Worm (Caenorhabditis elegans) whole organism, young adult: Measurements from ENCODE around the gene K01H12.4.
A peak's percentile ranks its signal among the peaks of the same experiment; 100 is the strongest.

Experiments
- F22D6.2 ChIP-seq: sonication (generic microtip); optimal IDR thresholded peaks from 2 replicates; lab custom pipeline; 2016; ENCODE audit warnings: mild to moderate bottlenecking, missing genetic modification characterization, missing compliant biosample characterization
- F39B2.1 ChIP-seq: fragments of 200-800 bp; sonication (Bioruptor generic); IDR thresholded peaks from 2 replicates; pipeline ENCODE4 v1.3.6; 2022; ENCODE audit warnings: missing genetic modification reagents, missing genetic modification characterization, missing compliant biosample characterization
- F52B5.7 ChIP-seq: sonication (generic microtip); optimal IDR thresholded peaks from 2 replicates; lab custom pipeline; 2016; ENCODE audit warnings: mild to moderate bottlenecking, missing genetic modification characterization, missing compliant biosample characterization
- K11D2.4 ChIP-seq: fragments of 200-800 bp; sonication (Bioruptor generic); IDR thresholded peaks from 2 replicates; pipeline ENCODE4 v1.3.6; 2022; ENCODE audit warnings: missing genetic modification reagents, missing genetic modification characterization, missing compliant biosample characterization
- Y53F4B.3 ChIP-seq: fragments of 200-800 bp; sonication (Bioruptor generic); IDR thresholded peaks from 2 replicates; pipeline ENCODE4 v1.3.6; 2022; ENCODE audit warnings: missing genetic modification reagents, missing genetic modification characterization, missing compliant biosample characterization
- Y53G8AR.9 ChIP-seq: fragments of 200-800 bp; sonication (Bioruptor generic); conservative IDR thresholded peaks from 2 replicates; pipeline ENCODE4 v1.3.6; 2022; ENCODE audit warnings: missing genetic modification reagents, missing genetic modification characterization, missing compliant biosample characterization
- Y56A3A.18 ChIP-seq: fragments of 200-800 bp; sonication (Bioruptor generic); IDR thresholded peaks from 2 replicates; pipeline ENCODE4 v1.3.6; 2022; ENCODE audit warnings: missing genetic modification reagents, missing genetic modification characterization, missing compliant biosample characterization
- Y95B8A.8 ChIP-seq: fragments of 200-800 bp; sonication (Bioruptor generic); IDR thresholded peaks from 2 replicates; pipeline ENCODE4 v1.3.6; 2022; ENCODE audit warnings: missing genetic modification reagents, missing genetic modification characterization, missing compliant biosample characterization
- ZK185.1 ChIP-seq: sonication (generic microtip); optimal IDR thresholded peaks from 2 replicates; lab custom pipeline; 2016; ENCODE audit warnings: mild to moderate bottlenecking, missing genetic modification characterization, missing compliant biosample characterization; ENCODE audit not compliant: poor library complexity, severe bottlenecking
- ama-1 ChIP-seq, 3 experiments: fragments of 150-350 bp in 1 of 3; sonication (generic microtip) in 2 of 3; optimal IDR thresholded peaks; 2 replicates each; lab custom pipeline; 2014 to 2018; ENCODE audit warnings: missing biosample characterization in 2 of 3, missing genetic modification characterization in 2 of 3, missing genetic modification reagents in 2 of 3
- aptf-2 ChIP-seq: fragments of 200-800 bp; sonication (Bioruptor generic); conservative IDR thresholded peaks from 2 replicates; pipeline ENCODE4 v1.3.6; 2022; ENCODE audit warnings: missing genetic modification reagents, missing genetic modification characterization, missing compliant biosample characterization
- athp-1 ChIP-seq: sonication (generic microtip); optimal IDR thresholded peaks from 2 replicates; lab custom pipeline; 2017; ENCODE audit warnings: mild to moderate bottlenecking, missing genetic modification characterization, missing compliant biosample characterization
- bed-2 ChIP-seq: fragments of 200-800 bp; sonication (Bioruptor generic); IDR thresholded peaks from 2 replicates; pipeline ENCODE4 v1.3.6; 2022; ENCODE audit warnings: missing genetic modification reagents, missing genetic modification characterization, missing compliant biosample characterization
- ccch-3 ChIP-seq: fragments of 200-800 bp; sonication (Bioruptor generic); optimal IDR thresholded peaks from 2 replicates; lab custom pipeline; 2018; ENCODE audit warnings: mild to moderate bottlenecking, missing genetic modification characterization, missing compliant biosample characterization
- ceh-27 ChIP-seq: fragments of 200-800 bp; sonication (Bioruptor generic); optimal IDR thresholded peaks from 2 replicates; lab custom pipeline; 2018; ENCODE audit warnings: mild to moderate bottlenecking, missing genetic modification characterization, moderate library complexity, missing compliant biosample characterization
- ceh-40 ChIP-seq: fragments of 200-800 bp; sonication (Bioruptor generic); IDR thresholded peaks from 2 replicates; pipeline ENCODE4 v1.3.6; 2022; ENCODE audit warnings: missing genetic modification characterization, missing compliant biosample characterization
- ceh-91 ChIP-seq: fragments of 200-800 bp; sonication (Bioruptor generic); IDR thresholded peaks from 2 replicates; pipeline ENCODE4 v1.3.6; 2022; ENCODE audit warnings: missing genetic modification reagents, missing genetic modification characterization, missing compliant biosample characterization
- chd-7 ChIP-seq: sonication (generic microtip); optimal IDR thresholded peaks from 2 replicates; lab custom pipeline; 2016; ENCODE audit warnings: mild to moderate bottlenecking, missing genetic modification characterization, moderate library complexity, missing compliant biosample characterization
- dpff-1 ChIP-seq: sonication (generic microtip); optimal IDR thresholded peaks from 2 replicates; lab custom pipeline; 2017; ENCODE audit warnings: mild to moderate bottlenecking, missing genetic modification characterization, missing compliant biosample characterization
- dpl-1 ChIP-seq: fragments of 150-350 bp; optimal IDR thresholded peaks from 2 replicates; lab custom pipeline; 2014; ENCODE audit warnings: missing biosample characterization, missing genetic modification reagents, missing genetic modification characterization
- egrh-3 ChIP-seq: fragments of 200-800 bp; sonication (Bioruptor generic); IDR thresholded peaks from 2 replicates; pipeline ENCODE4 v1.3.6; 2022; ENCODE audit warnings: missing genetic modification reagents, missing genetic modification characterization, missing compliant biosample characterization
- gei-17 ChIP-seq: fragments of 200-800 bp; sonication (Bioruptor generic); optimal IDR thresholded peaks from 2 replicates; lab custom pipeline; 2018; ENCODE audit warnings: mild to moderate bottlenecking, missing genetic modification characterization, missing compliant biosample characterization
- hrde-1 ChIP-seq: sonication (generic microtip); optimal IDR thresholded peaks from 2 replicates; lab custom pipeline; 2016; ENCODE audit warnings: missing genetic modification characterization, mild to moderate bottlenecking, missing compliant biosample characterization, moderate library complexity, missing genotype, missing genetic modification reagents, borderline replicate concordance
- lin-35 ChIP-seq, 3 experiments: fragments of 150-350 bp in 2 of 3; sonication (generic microtip) in 1 of 3; optimal IDR thresholded peaks; 2 replicates each; lab custom pipeline; 2014 to 2018; ENCODE audit warnings: missing biosample characterization in 3 of 3, missing genetic modification characterization in 3 of 3, missing genetic modification reagents in 3 of 3
- lin-40 ChIP-seq: sonication (generic microtip); optimal IDR thresholded peaks from 2 replicates; lab custom pipeline; 2016; ENCODE audit warnings: missing genetic modification characterization, mild to moderate bottlenecking, missing compliant biosample characterization, missing genotype, missing genetic modification reagents
- lsl-1 ChIP-seq: fragments of 200-800 bp; sonication (Bioruptor generic); optimal IDR thresholded peaks from 2 replicates; lab custom pipeline; 2018; ENCODE audit warnings: mild to moderate bottlenecking, missing genetic modification characterization, moderate library complexity, missing compliant biosample characterization
- madf-10 ChIP-seq: sonication (generic microtip); optimal IDR thresholded peaks from 2 replicates; lab custom pipeline; 2016; ENCODE audit warnings: mild to moderate bottlenecking, missing genetic modification characterization, missing compliant biosample characterization
- madf-3 ChIP-seq: fragments of 200-800 bp; sonication (Bioruptor generic); IDR thresholded peaks from 2 replicates; pipeline ENCODE4 v1.3.6; 2022; ENCODE audit warnings: missing genetic modification reagents, missing genetic modification characterization, missing compliant biosample characterization
- madf-6 ChIP-seq: fragments of 200-800 bp; sonication (Bioruptor generic); IDR thresholded peaks from 2 replicates; pipeline ENCODE4 v1.3.6; 2022; ENCODE audit warnings: missing genetic modification reagents, missing genetic modification characterization, missing compliant biosample characterization
- madf-8 ChIP-seq: fragments of 200-800 bp; sonication (Bioruptor generic); conservative IDR thresholded peaks from 2 replicates; pipeline ENCODE4 v1.3.6; 2022; ENCODE audit warnings: missing genetic modification reagents, missing genetic modification characterization, missing compliant biosample characterization
- mcd-1 ChIP-seq: fragments of 200-800 bp; sonication (Bioruptor generic); IDR thresholded peaks from 2 replicates; pipeline ENCODE4 v1.3.6; 2022; ENCODE audit warnings: missing genetic modification reagents, missing genetic modification characterization, missing compliant biosample characterization
- nfya-1 ChIP-seq: sonication (generic microtip); optimal IDR thresholded peaks from 2 replicates; lab custom pipeline; 2017; ENCODE audit warnings: antibody characterized with exemption, missing compliant biosample characterization, missing genetic modification characterization, borderline replicate concordance; ENCODE audit not compliant: insufficient read depth
- nfyb-1 ChIP-seq: fragments of 200-800 bp; sonication (Bioruptor generic); IDR thresholded peaks from 2 replicates; pipeline ENCODE4 v1.3.6; 2022; ENCODE audit warnings: missing genetic modification reagents, missing genetic modification characterization, missing compliant biosample characterization
- nhr-120 ChIP-seq: fragments of 200-800 bp; sonication (Bioruptor generic); IDR thresholded peaks from 2 replicates; pipeline ENCODE4 v1.3.6; 2022; ENCODE audit warnings: missing genetic modification characterization, missing compliant biosample characterization
- nhr-27 ChIP-seq: fragments of 200-800 bp; sonication (Bioruptor generic); optimal IDR thresholded peaks from 2 replicates; lab custom pipeline; 2018; ENCODE audit warnings: mild to moderate bottlenecking, missing genetic modification characterization, moderate library complexity, missing compliant biosample characterization
- nhr-90 ChIP-seq: sonication (generic microtip); optimal IDR thresholded peaks from 2 replicates; lab custom pipeline; 2016; ENCODE audit warnings: missing genotype, mild to moderate bottlenecking, missing genetic modification characterization, missing compliant biosample characterization
- pha-4 ChIP-seq: fragments of 150-350 bp; sonication (generic microtip); optimal IDR thresholded peaks from 2 replicates; lab custom pipeline; 2014; ENCODE audit warnings: missing biosample characterization, missing genetic modification reagents, missing genetic modification characterization
- sdz-38 ChIP-seq: sonication (generic microtip); optimal IDR thresholded peaks from 2 replicates; lab custom pipeline; 2016; ENCODE audit warnings: missing genotype, missing genetic modification characterization, missing compliant biosample characterization
- snpc-1.1 ChIP-seq: sonication (generic microtip); optimal IDR thresholded peaks from 2 replicates; lab custom pipeline; 2017; ENCODE audit warnings: missing genetic modification characterization, mild to moderate bottlenecking, missing compliant biosample characterization, antibody characterized with exemption, moderate library complexity, missing genotype, missing genetic modification reagents; ENCODE audit not compliant: insufficient read depth
- somi-1 ChIP-seq: fragments of 200-800 bp; sonication (Bioruptor generic); optimal IDR thresholded peaks from 2 replicates; lab custom pipeline; 2018; ENCODE audit warnings: mild to moderate bottlenecking, missing genetic modification characterization, missing compliant biosample characterization
- tbp1 ChIP-seq: fragments of 200-800 bp; sonication (Bioruptor generic); optimal IDR thresholded peaks from 2 replicates; lab custom pipeline; 2018; ENCODE audit warnings: mild to moderate bottlenecking, missing genetic modification characterization, missing compliant biosample characterization
- tbx-9 ChIP-seq: sonication (generic microtip); optimal IDR thresholded peaks from 2 replicates; lab custom pipeline; 2016; ENCODE audit warnings: borderline replicate concordance, missing genetic modification characterization, inconsistent platforms, missing compliant biosample characterization
- tlf-1 ChIP-seq: fragments of 200-800 bp; sonication (Bioruptor generic); optimal IDR thresholded peaks from 2 replicates; lab custom pipeline; 2018; ENCODE audit warnings: mild to moderate bottlenecking, missing genetic modification characterization, missing compliant biosample characterization
- xnd-1 ChIP-seq: sonication (generic microtip); optimal IDR thresholded peaks from 2 replicates; lab custom pipeline; 2016; ENCODE audit warnings: missing genotype, missing genetic modification reagents, missing genetic modification characterization, missing compliant biosample characterization
- zfh-2 ChIP-seq: fragments of 200-800 bp; sonication (Bioruptor generic); conservative IDR thresholded peaks from 2 replicates; pipeline ENCODE4 v1.3.6; 2022; ENCODE audit warnings: missing genetic modification reagents, missing genetic modification characterization, missing compliant biosample characterization
- ztf-22 ChIP-seq: fragments of 200-800 bp; sonication (Bioruptor generic); optimal IDR thresholded peaks from 2 replicates; lab custom pipeline; 2018; ENCODE audit warnings: mild to moderate bottlenecking, missing genetic modification characterization, moderate library complexity, missing compliant biosample characterization
- ztf-26 ChIP-seq: sonication (generic microtip); optimal IDR thresholded peaks from 2 replicates; lab custom pipeline; 2017; ENCODE audit warnings: missing genetic modification characterization, missing compliant biosample characterization
- ztf-6 ChIP-seq: fragments of 200-800 bp; sonication (Bioruptor generic); IDR thresholded peaks from 2 replicates; pipeline ENCODE4 v1.3.6; 2022; ENCODE audit warnings: missing genetic modification reagents, missing genetic modification characterization, missing compliant biosample characterization

K01H12.4 gene

ce11 chrIV:9739001-9739400 is 26.1 kb downstream of the K01H12.4 start:
- no peak for TF ChIP-seq ztf-6 (GFP tag; lab: Robert Waterston, UW)
- TF ChIP-seq nfya-1 (tag; lab: Kevin White, UChicago) = no peak
- peak; percentile 48 for TF ChIP-seq tbx-9 (tag; lab: Kevin White, UChicago)
- peak; percentile 67; the same call in 1 of the 2 replicates for TF ChIP-seq nfyb-1
- no peak for TF ChIP-seq dpl-1 (GFP tag; lab: Kevin White, UChicago)
- no peak for TF ChIP-seq mcd-1
- TF ChIP-seq xnd-1 (tag; lab: Kevin White, UChicago) = peak; percentile 43
- no peak for TF ChIP-seq nhr-27 (tag; lab: Kevin White, UChicago)
- TF ChIP-seq Y56A3A.18 = no peak
- TF ChIP-seq dpff-1 (tag; lab: Kevin White, UChicago) = no peak
- no peak for TF ChIP-seq lin-40 (tag; lab: Kevin White, UChicago)
- no peak for TF ChIP-seq nhr-90 (tag; lab: Kevin White, UChicago)
- peak; percentile 79 for TF ChIP-seq hrde-1 (tag; lab: Kevin White, UChicago)
- TF ChIP-seq madf-10 (tag; lab: Kevin White, UChicago) = no peak
- TF ChIP-seq Y53F4B.3 (GFP tag; lab: Robert Waterston, UW) = no peak
- no peak for TF ChIP-seq ZK185.1 (tag; lab: Kevin White, UChicago)
- TF ChIP-seq tbp1 (GFP tag; lab: Kevin White, UChicago) = peak; percentile 33
- 0 out of 2 replicates have a peak, but pooled peaks have one; percentile 65 for TF ChIP-seq Y53G8AR.9 (GFP tag; lab: Robert Waterston, UW)
- TF ChIP-seq nhr-120 (GFP tag; lab: Robert Waterston, UW) = no peak
- TF ChIP-seq somi-1 (GFP tag; lab: Kevin White, UChicago) = no peak
- TF ChIP-seq madf-6 = peak; percentile 71
- no peak for TF ChIP-seq zfh-2
- peak; percentile 38 for TF ChIP-seq lsl-1
- TF ChIP-seq Y95B8A.8 (GFP tag; lab: Robert Waterston, UW) = peak; percentile 80; the same call in 1 of the 2 replicates
- TF ChIP-seq pha-4 (tag; lab: Kevin White, UChicago) = no peak
- peak; percentile 5; the same call in 1 of the 2 replicates for TF ChIP-seq madf-3 (GFP tag; lab: Robert Waterston, UW)
- TF ChIP-seq aptf-2 (GFP tag; lab: Robert Waterston, UW) = no peak
- peak; percentile 59 for TF ChIP-seq tlf-1
- TF ChIP-seq gei-17 = no peak
- TF ChIP-seq ceh-40 (GFP tag; lab: Robert Waterston, UW) = no peak
- TF ChIP-seq egrh-3 (GFP tag; lab: Robert Waterston, UW) = no peak
- TF ChIP-seq F39B2.1 = 0 out of 2 replicates have a peak, but pooled peaks have one; percentile 34
- no peak for TF ChIP-seq chd-7 (tag; lab: Kevin White, UChicago)
- TF ChIP-seq ceh-91 (GFP tag; lab: Robert Waterston, UW) = no peak
- TF ChIP-seq athp-1 (tag; lab: Kevin White, UChicago) = no peak
- no peak for TF ChIP-seq madf-8 (GFP tag; lab: Robert Waterston, UW)
- no peak for TF ChIP-seq snpc-1.1 (tag; lab: Kevin White, UChicago)
- no peak for TF ChIP-seq ccch-3
- peak; percentile 68 for TF ChIP-seq F52B5.7
- TF ChIP-seq F22D6.2 (tag; lab: Kevin White, UChicago) = no peak
- no peak for TF ChIP-seq ama-1 (optimal IDR thresholded peaks at IDR 0.05; lab: Kevin White, UChicago)
- TF ChIP-seq ama-1 (GFP tag; optimal IDR thresholded peaks at IDR 0.05; lab: Kevin White, UChicago) = peak in 1 of 2 experiments; percentile 22
- TF ChIP-seq bed-2 (GFP tag; lab: Robert Waterston, UW) = no peak
- TF ChIP-seq ztf-26 (tag; lab: Kevin White, UChicago) = no peak
- TF ChIP-seq K11D2.4 = no peak
- TF ChIP-seq ceh-27 (GFP tag; lab: Kevin White, UChicago) = no peak
- TF ChIP-seq ztf-22 (GFP tag; lab: Kevin White, UChicago) = no peak
- no peak for TF ChIP-seq lin-35 (GFP tag; optimal IDR thresholded peaks at IDR 0.05; lab: Kevin White, UChicago)
- no peak for TF ChIP-seq sdz-38 (tag; lab: Kevin White, UChicago)
